Fruit fly (Drosophila melanogaster): ENCODE measurements around the gene TotC.

Gene TotC

DNA sequence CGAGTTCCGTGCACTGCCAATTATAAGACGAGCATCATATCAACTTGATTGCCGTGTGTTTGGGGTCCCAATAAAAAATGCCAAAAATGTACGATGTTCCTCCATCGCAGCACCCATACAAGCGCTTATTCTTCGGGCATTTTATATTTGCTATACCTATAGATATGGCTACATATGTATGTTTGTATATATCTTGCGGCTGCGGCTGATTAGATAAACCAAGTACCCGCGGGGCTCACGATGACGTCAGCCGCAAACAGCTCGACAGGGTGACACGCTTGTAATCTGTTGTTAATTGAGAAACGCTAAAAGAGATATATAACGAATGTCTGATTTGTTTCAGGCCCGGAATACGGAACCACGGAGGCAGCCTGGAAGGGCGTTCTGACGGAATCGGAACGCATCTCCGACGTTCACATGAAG lies 35.5 kb upstream of the TotC start:
- TF ChIP-seq CG5204 (GFP tag; optimal IDR thresholded peaks at IDR 0.05) (no peak), Hr96 (GFP tag; optimal IDR thresholded peaks at IDR 0.05) (no peak), CG14711 (tag; optimal IDR thresholded peaks at IDR 0.05) (no peak), CG7045 (GFP tag; optimal IDR thresholded peaks at IDR 0.05) (no peak), pad (GFP tag; optimal IDR thresholded peaks at IDR 0.05) (no peak), CG7101 (tag; optimal IDR thresholded peaks at IDR 0.05) (no peak), cic (GFP tag; optimal IDR thresholded peaks at IDR 0.05) (peak; percentile 48), bab1 (GFP tag; optimal IDR thresholded peaks at IDR 0.05) (no peak), kay (GFP tag; ENCODE audit: borderline replicate concordance) (peak; percentile 76), CG33017 (tag; optimal IDR thresholded peaks at IDR 0.05) (no peak), ovo (GFP tag; optimal IDR thresholded peaks at IDR 0.05) (no peak), Clk (GFP tag; optimal IDR thresholded peaks at IDR 0.05) (no peak), Mnt (GFP tag; optimal IDR thresholded peaks at IDR 0.05) (no peak), cnc (optimal IDR thresholded peaks at IDR 0.05) (no peak), CG1620 (GFP tag; optimal IDR thresholded peaks at IDR 0.05) (no peak)

DNA sequence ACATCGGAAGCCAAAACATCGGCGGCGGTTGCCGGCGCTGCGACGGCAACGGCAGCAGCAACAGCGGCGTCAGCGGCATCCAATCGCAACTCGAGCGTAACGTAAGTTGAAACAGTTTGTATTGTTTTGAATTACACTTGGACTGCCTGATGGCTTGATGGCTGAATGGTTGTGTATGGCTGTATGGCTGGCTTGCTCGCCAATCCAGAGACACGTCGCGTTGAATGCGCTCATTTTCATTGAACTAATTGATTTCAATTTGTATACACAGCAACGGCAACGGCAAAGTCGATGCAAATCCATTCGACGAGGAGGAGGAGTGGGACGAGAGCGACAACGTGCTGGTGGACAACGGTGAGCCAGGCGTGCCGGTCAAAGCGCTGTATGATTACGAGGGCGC lies 34.0 kb upstream of the TotC start:
- TF ChIP-seq CG7101 (tag; optimal IDR thresholded peaks at IDR 0.05) = no peak
- TF ChIP-seq toe (GFP tag; optimal IDR thresholded peaks at IDR 0.05) = no peak
- no peak for TF ChIP-seq Hr96 (GFP tag; optimal IDR thresholded peaks at IDR 0.05)
- TF ChIP-seq cic (GFP tag; optimal IDR thresholded peaks at IDR 0.05) = peak; percentile 99
- TF ChIP-seq bab1 (GFP tag; optimal IDR thresholded peaks at IDR 0.05) = peak; percentile 52
- TF ChIP-seq Clk (GFP tag; optimal IDR thresholded peaks at IDR 0.05) = no peak
- TF ChIP-seq CG5204 (GFP tag; optimal IDR thresholded peaks at IDR 0.05) = no peak
- TF ChIP-seq ovo (GFP tag; optimal IDR thresholded peaks at IDR 0.05) = peak; percentile 39
- TF ChIP-seq tj (GFP tag; optimal IDR thresholded peaks at IDR 0.05) = peak; percentile 20
- no peak for TF ChIP-seq CG14711 (tag; optimal IDR thresholded peaks at IDR 0.05)
- no peak for TF ChIP-seq CG7045 (GFP tag; optimal IDR thresholded peaks at IDR 0.05)
- TF ChIP-seq CG1620 (GFP tag; optimal IDR thresholded peaks at IDR 0.05) = no peak
- no peak for TF ChIP-seq CG33017 (tag; optimal IDR thresholded peaks at IDR 0.05)
- TF ChIP-seq kay (GFP tag; ENCODE audit: borderline replicate concordance) = no peak
- TF ChIP-seq Crg-1 (GFP tag; optimal IDR thresholded peaks at IDR 0.05) = no peak
- no peak for TF ChIP-seq cnc (optimal IDR thresholded peaks at IDR 0.05)
- TF ChIP-seq pad (GFP tag; optimal IDR thresholded peaks at IDR 0.05) = no peak
- peak; percentile 51 for TF ChIP-seq Mnt (GFP tag; optimal IDR thresholded peaks at IDR 0.05)
- no peak for TF ChIP-seq CG11617 (GFP tag; optimal IDR thresholded peaks at IDR 0.05)
- peak; percentile 64 for TF ChIP-seq CG12768 (GFP tag; optimal IDR thresholded peaks at IDR 0.05)

DNA sequence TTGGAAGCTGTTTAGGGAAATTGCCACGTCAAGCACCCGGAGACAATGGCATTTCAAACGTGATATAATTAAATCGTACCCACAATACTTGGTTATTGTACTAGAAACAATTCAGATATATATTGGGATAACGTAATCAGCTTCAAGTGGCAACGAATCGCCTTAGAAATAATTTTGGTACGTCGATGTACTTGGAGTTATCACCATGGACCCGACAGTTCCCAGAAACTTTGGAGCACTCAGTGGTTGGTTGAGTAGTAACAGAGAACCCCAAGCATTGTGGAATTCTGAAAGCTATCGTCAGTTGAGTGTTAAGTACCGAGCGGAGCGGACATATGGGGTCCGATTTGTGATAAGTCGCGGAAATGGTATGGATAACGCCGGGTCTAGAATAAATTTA lies 30.9 kb upstream of the TotC start, which contains the start of gene CG15695:
TSS of gene CG15695 (plus strand) at position 301 of the 400 bp plus-strand sequence.
- TF ChIP-seq CG7101 (tag; optimal IDR thresholded peaks at IDR 0.05) = no peak
- no peak for TF ChIP-seq CG11617 (GFP tag; optimal IDR thresholded peaks at IDR 0.05)
- no peak for TF ChIP-seq bab1 (GFP tag; optimal IDR thresholded peaks at IDR 0.05)
- no peak for TF ChIP-seq ovo (GFP tag; optimal IDR thresholded peaks at IDR 0.05)
- TF ChIP-seq CG1620 (GFP tag; optimal IDR thresholded peaks at IDR 0.05) = no peak
- no peak for TF ChIP-seq cnc (optimal IDR thresholded peaks at IDR 0.05)
- no peak for TF ChIP-seq toe (GFP tag; optimal IDR thresholded peaks at IDR 0.05)
- no peak for TF ChIP-seq Crg-1 (GFP tag; optimal IDR thresholded peaks at IDR 0.05)
- TF ChIP-seq cic (GFP tag; optimal IDR thresholded peaks at IDR 0.05) = no peak
- TF ChIP-seq tj (GFP tag; optimal IDR thresholded peaks at IDR 0.05) = no peak
- no peak for TF ChIP-seq CG14711 (tag; optimal IDR thresholded peaks at IDR 0.05)
- TF ChIP-seq pad (GFP tag; optimal IDR thresholded peaks at IDR 0.05) = no peak
- no peak for TF ChIP-seq CG33017 (tag; optimal IDR thresholded peaks at IDR 0.05)
- TF ChIP-seq kay (GFP tag; ENCODE audit: borderline replicate concordance) = no peak
- TF ChIP-seq CG5204 (GFP tag; optimal IDR thresholded peaks at IDR 0.05) = no peak
- TF ChIP-seq CG7045 (GFP tag; optimal IDR thresholded peaks at IDR 0.05) = no peak

DNA sequence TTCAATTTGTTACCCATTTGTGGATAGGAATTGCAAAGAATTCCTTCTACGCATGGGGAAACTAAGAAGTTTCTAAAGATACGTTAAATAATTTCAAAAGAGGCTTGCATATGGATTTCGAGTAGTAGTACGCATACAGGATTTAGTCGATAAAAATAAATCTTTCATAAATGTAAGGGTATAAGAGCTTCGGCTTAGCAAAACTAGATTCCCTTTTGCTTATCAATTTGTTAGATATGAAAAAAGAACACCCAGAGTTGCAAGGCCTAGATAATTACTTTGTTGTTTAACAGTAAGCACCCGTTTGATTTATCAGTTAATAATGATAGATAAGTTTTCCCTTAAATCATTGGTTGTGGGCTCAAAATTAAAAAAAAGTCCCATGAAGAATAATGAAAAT lies 27.3 kb upstream of the TotC start:
- TF ChIP-seq CG12768 (GFP tag; optimal IDR thresholded peaks at IDR 0.05) = no peak
- TF ChIP-seq Hr96 (GFP tag; optimal IDR thresholded peaks at IDR 0.05) = no peak
- TF ChIP-seq CG11617 (GFP tag; optimal IDR thresholded peaks at IDR 0.05) = no peak
- no peak for TF ChIP-seq Clk (GFP tag; optimal IDR thresholded peaks at IDR 0.05)
- TF ChIP-seq pad (GFP tag; optimal IDR thresholded peaks at IDR 0.05) = no peak
- no peak for TF ChIP-seq toe (GFP tag; optimal IDR thresholded peaks at IDR 0.05)
- TF ChIP-seq ovo (GFP tag; optimal IDR thresholded peaks at IDR 0.05) = no peak
- no peak for TF ChIP-seq Crg-1 (GFP tag; optimal IDR thresholded peaks at IDR 0.05)
- TF ChIP-seq tj (GFP tag; optimal IDR thresholded peaks at IDR 0.05) = no peak
- TF ChIP-seq bab1 (GFP tag; optimal IDR thresholded peaks at IDR 0.05) = no peak
- TF ChIP-seq kay (GFP tag; ENCODE audit: borderline replicate concordance) = no peak
- TF ChIP-seq Mnt (GFP tag; optimal IDR thresholded peaks at IDR 0.05) = no peak
- no peak for TF ChIP-seq CG1620 (GFP tag; optimal IDR thresholded peaks at IDR 0.05)
- no peak for TF ChIP-seq CG14711 (tag; optimal IDR thresholded peaks at IDR 0.05)
- no peak for TF ChIP-seq CG7101 (tag; optimal IDR thresholded peaks at IDR 0.05)
- no peak for TF ChIP-seq CG7045 (GFP tag; optimal IDR thresholded peaks at IDR 0.05)

DNA sequence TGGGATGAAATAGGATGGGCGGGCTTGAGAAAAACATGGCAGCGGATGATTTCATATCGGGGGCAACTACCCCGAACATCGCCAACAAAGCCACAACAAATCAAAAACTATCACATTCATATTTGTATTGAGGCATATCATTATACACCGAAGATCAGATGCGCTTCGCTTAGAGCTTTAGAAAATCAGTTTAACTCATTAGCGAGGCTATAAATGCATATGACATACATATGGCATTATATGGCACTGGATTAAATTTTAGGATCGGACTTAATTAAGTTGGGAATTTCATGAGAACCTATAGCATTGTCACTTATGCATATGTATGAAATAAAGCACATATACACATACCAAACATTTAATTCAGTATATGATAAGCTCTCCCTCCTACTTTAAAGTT lies 26.5 kb upstream of the TotC start:
- peak; percentile 48 for TF ChIP-seq kay (GFP tag; ENCODE audit: borderline replicate concordance)
- no peak for TF ChIP-seq pad (GFP tag; optimal IDR thresholded peaks at IDR 0.05)
- no peak for TF ChIP-seq toe (GFP tag; optimal IDR thresholded peaks at IDR 0.05)

DNA sequence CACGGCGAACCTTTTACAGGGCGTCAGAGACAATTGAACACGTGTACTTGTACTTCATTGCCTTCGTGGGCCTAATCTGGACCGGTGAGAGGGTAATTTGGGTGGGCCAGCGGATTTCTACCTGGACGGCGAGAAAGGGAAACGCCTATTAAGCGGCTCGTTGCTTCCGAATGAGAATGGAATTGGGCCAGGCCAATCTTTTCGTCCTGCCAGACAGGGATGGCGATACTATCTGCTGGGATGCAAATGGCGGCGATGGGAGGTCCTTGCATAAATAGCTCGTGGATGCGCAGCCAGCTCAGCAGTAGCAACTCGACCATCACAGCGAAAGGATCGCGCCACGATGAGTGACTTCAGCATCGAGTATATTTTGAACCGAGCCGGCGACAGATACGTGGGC lies 26.0 kb upstream of the TotC start, which contains the start of gene CG15696:
TSS of gene CG15696 (plus strand) at position 301 of the 400 bp plus-strand sequence.
- TF ChIP-seq CG5204 (GFP tag; optimal IDR thresholded peaks at IDR 0.05) (no peak), CG1620 (GFP tag; optimal IDR thresholded peaks at IDR 0.05) (no peak), Clk (GFP tag; optimal IDR thresholded peaks at IDR 0.05) (no peak), Hr96 (GFP tag; optimal IDR thresholded peaks at IDR 0.05) (no peak), CG12768 (GFP tag; optimal IDR thresholded peaks at IDR 0.05) (no peak), Mnt (GFP tag; optimal IDR thresholded peaks at IDR 0.05) (no peak), Crg-1 (GFP tag; optimal IDR thresholded peaks at IDR 0.05) (no peak), CG11617 (GFP tag; optimal IDR thresholded peaks at IDR 0.05) (no peak), cic (GFP tag; optimal IDR thresholded peaks at IDR 0.05) (no peak), toe (GFP tag; optimal IDR thresholded peaks at IDR 0.05) (no peak), cnc (optimal IDR thresholded peaks at IDR 0.05) (no peak), ovo (GFP tag; optimal IDR thresholded peaks at IDR 0.05) (no peak), CG7101 (tag; optimal IDR thresholded peaks at IDR 0.05) (no peak)

All from whole organism, adult.